Worm (Caenorhabditis elegans): ENCODE data around the gene nhr-119.

The nhr-119 gene

DNA sequence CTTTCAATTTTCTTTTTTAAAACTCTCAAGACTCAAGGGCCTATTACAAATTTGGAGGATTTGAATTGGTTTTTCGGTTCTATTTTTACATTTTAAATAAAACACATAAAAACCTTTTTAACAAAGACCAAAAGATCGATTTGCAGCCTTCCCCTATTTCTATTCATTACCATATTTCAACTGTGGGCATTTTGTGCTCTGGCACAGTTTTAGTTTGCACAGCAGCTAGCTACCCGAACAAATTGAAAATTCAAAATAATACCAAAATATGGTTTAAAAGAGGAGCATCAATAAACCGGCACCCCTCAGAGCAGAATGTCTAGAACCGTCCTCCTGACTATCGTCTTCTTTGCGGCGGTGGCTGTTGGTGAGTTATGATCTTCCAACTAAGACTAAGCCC lies 19.0 kb downstream of the nhr-119 start, which contains the start of gene F08D12.2:
TSS of gene F08D12.2 (plus strand) at position 301 of the 400 bp plus-strand sequence.
- TF ChIP-seq fkh-6 (tag; optimal IDR thresholded peaks at IDR 0.05), result no peak
- no peak for TF ChIP-seq ceh-9 (tag; optimal IDR thresholded peaks at IDR 0.05)
- no peak for TF ChIP-seq hlh-30 (tag; optimal IDR thresholded peaks at IDR 0.05; ENCODE audit: insufficient read depth)
- no peak for TF ChIP-seq gmeb-2 (tag; optimal IDR thresholded peaks at IDR 0.05)
- no peak for TF ChIP-seq F13H6.1 (tag; optimal IDR thresholded peaks at IDR 0.05)
- no peak for TF ChIP-seq pha-2 (tag; optimal IDR thresholded peaks at IDR 0.05)
- TF ChIP-seq sdc-2 (tag; optimal IDR thresholded peaks at IDR 0.05), result no peak
- no peak for TF ChIP-seq ceh-2 (tag; optimal IDR thresholded peaks at IDR 0.05)
- no peak for TF ChIP-seq mec-3 (tag; optimal IDR thresholded peaks at IDR 0.05; ENCODE audit: borderline replicate concordance)
- no peak for TF ChIP-seq unc-86 (tag; optimal IDR thresholded peaks at IDR 0.05)
- TF ChIP-seq ceh-19 (GFP tag; optimal IDR thresholded peaks at IDR 0.05), result no peak
- no peak for TF ChIP-seq lin-11 (tag; optimal IDR thresholded peaks at IDR 0.05)
- no peak for TF ChIP-seq K09A11.1 (tag; optimal IDR thresholded peaks at IDR 0.05; ENCODE audit: insufficient read depth)

DNA sequence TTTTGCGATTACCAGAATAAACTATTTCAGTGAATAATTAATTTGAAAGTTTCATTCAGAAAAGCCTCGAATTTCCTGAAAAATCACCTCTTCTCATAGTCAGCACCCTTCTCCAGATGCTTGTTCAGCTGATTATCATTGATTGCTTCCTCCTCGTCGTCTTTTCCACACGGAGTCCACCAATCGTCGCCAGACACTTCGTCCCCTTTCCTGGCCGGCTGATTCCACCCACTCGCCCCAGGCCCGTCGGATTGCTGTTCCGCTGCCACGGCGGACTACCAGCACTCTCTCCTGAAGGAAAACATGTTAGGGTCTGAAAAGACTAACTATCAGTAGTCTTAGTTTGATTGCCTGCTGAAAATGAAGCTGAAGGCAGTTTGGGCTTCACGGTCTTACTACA lies 19.6 kb downstream of the nhr-119 start:
- no peak for TF ChIP-seq odd-2 (tag; optimal IDR thresholded peaks at IDR 0.05)
- TF ChIP-seq C08G9.2 (tag; optimal IDR thresholded peaks at IDR 0.05), result no peak
- TF ChIP-seq ceh-14 (tag; optimal IDR thresholded peaks at IDR 0.05), result no peak
- no peak for TF ChIP-seq K02D7.2 (tag; optimal IDR thresholded peaks at IDR 0.05)
- no peak for TF ChIP-seq sox-2 (GFP tag; IDR thresholded peaks at IDR 0.05)
- no peak for TF ChIP-seq ceh-18 (tag; optimal IDR thresholded peaks at IDR 0.05)
- TF ChIP-seq elt-4 (tag; optimal IDR thresholded peaks at IDR 0.05), result no peak
- no peak for TF ChIP-seq ceh-48 (tag; optimal IDR thresholded peaks at IDR 0.05)
- no peak for TF ChIP-seq nhr-11 (tag; optimal IDR thresholded peaks at IDR 0.05)
- no peak for TF ChIP-seq ceh-24 (tag; optimal IDR thresholded peaks at IDR 0.05)
- no peak for TF ChIP-seq unc-55 (GFP tag; optimal IDR thresholded peaks at IDR 0.05)
- no peak for TF ChIP-seq K09A11.1 (tag; optimal IDR thresholded peaks at IDR 0.05; ENCODE audit: insufficient read depth)

DNA sequence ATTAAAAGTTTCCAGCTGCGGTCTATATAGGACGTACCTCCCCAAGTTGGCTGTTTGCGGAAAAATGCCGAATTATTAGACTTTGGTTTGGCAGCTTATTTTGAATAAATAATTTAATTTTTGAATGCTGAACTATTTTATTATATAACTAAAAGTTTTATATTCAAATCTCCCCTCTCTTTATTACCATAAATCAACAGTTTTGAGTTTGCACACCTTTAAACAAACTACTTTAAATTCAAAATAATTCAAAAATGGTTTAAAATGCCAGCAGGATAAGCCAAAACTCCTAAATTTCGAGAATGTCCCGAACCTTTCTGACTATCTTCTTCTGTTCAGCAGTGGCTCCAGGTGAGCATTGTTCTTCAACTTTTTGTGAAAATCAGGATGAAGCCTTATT lies 21.1 kb downstream of the nhr-119 start, which contains the start of gene F08D12.3:
TSS of gene F08D12.3 (plus strand) at position 301 of the 400 bp plus-strand sequence.
- TF ChIP-seq ztf-16 (tag; optimal IDR thresholded peaks at IDR 0.05) (no peak), unc-42 (tag; optimal IDR thresholded peaks at IDR 0.05) (no peak), ceh-19 (GFP tag; optimal IDR thresholded peaks at IDR 0.05) (no peak), npax-4 (tag; optimal IDR thresholded peaks at IDR 0.05) (no peak), sox-2 (GFP tag; IDR thresholded peaks at IDR 0.05) (no peak), pha-2 (tag; optimal IDR thresholded peaks at IDR 0.05) (no peak), ceh-14 (tag; optimal IDR thresholded peaks at IDR 0.05) (no peak), elt-4 (tag; optimal IDR thresholded peaks at IDR 0.05) (no peak), hlh-8 (tag; optimal IDR thresholded peaks at IDR 0.05) (no peak)

ce11 chrII:2777846-2778245 lies 22.6 kb downstream of the nhr-119 start, which contains the start of gene F08D12.4:
Gene F08D12.4 (plus strand): TSS chrII:2778146.
- no peak for TF ChIP-seq ahr-1 (tag; optimal IDR thresholded peaks at IDR 0.05)
- TF ChIP-seq syd-9 (tag; optimal IDR thresholded peaks at IDR 0.05), result no peak
- TF ChIP-seq elt-4 (tag; optimal IDR thresholded peaks at IDR 0.05), result no peak
- TF ChIP-seq pha-4 (tag; optimal IDR thresholded peaks at IDR 0.05), result no peak
- no peak for TF ChIP-seq ref-2 (tag; optimal IDR thresholded peaks at IDR 0.05)
- TF ChIP-seq tbx-7 (tag; optimal IDR thresholded peaks at IDR 0.05), result no peak
- TF ChIP-seq sdc-2 (tag; optimal IDR thresholded peaks at IDR 0.05), result no peak
- TF ChIP-seq nfya-1 (tag; optimal IDR thresholded peaks at IDR 0.05), result no peak
- no peak for TF ChIP-seq npax-4 (tag; optimal IDR thresholded peaks at IDR 0.05)
- no peak for TF ChIP-seq dmd-4 (tag; optimal IDR thresholded peaks at IDR 0.05; ENCODE audit: borderline replicate concordance)
- no peak for TF ChIP-seq ceh-18 (tag; optimal IDR thresholded peaks at IDR 0.05)

DNA sequence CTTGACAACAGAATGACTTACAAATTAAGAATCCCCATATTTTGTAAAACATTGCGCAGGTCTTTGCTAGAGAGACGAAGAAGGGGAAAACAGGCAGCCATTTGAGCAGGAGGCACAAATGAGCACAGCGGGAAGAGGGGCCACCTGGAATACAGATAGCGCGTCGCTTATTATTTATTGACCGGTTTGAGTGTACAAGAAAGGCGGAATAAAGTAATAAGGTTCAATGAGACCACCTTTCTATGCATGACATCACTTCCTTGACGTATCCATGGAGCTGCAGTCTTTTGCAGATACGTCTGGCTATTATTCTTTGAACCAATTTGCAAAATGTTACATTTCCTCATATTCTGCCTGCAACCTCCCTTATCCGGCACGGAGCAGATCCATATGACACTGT lies 25.5 kb downstream of the nhr-119 start, which contains the start of gene fbxb-111:
TSS of gene fbxb-111 (minus strand) at position 101 of the 400 bp plus-strand sequence.
- TF ChIP-seq hlh-15 (tag; optimal IDR thresholded peaks at IDR 0.05) (no peak), ref-2 (tag; optimal IDR thresholded peaks at IDR 0.05) (peak; percentile 20)

Data from whole organism, late embryonic.